Fruit fly (Drosophila melanogaster) S2 (cell line): ENCODE results near the gene CG32448.

Source experiments
- CG8478 ChIP-seq: fragments of >200 bp; optimal IDR thresholded peaks from 2 replicates; lab custom pipeline; 2018
- CTCF ChIP-seq, 2 experiments: fragments of >200 bp; optimal IDR thresholded peaks; 2 replicates each; lab custom pipeline; 2018

dm6 chr3L:21843307-21843706, 15.0 kb upstream of the CG32448 start:
- TF ChIP-seq CG8478 (lab: Kevin White, UChicago) (no peak), CTCF (optimal IDR thresholded peaks at IDR 0.05; lab: Kevin White, UChicago) (no peak)
